Fruit fly (Drosophila melanogaster): ENCODE measurements around the gene cv.
A peak's percentile ranks its signal among the peaks of the same experiment; 100 is the strongest.

Gene cv

dm6 chrX:5715455-5716227, 25.8 kb downstream of the cv start:
- TF ChIP-seq CG8478 (optimal IDR thresholded peaks at IDR 0.05): no peak
- TF ChIP-seq CTCF (optimal IDR thresholded peaks at IDR 0.05): no peak

- no peak for TF ChIP-seq CG8478 (optimal IDR thresholded peaks at IDR 0.05)
- no peak for TF ChIP-seq CTCF (optimal IDR thresholded peaks at IDR 0.05)
Measured at dm6 chrX:5717741-5718475, 28.1 kb downstream of the cv start, which contains the start of gene CG33080. TSS of gene CG33080 (minus strand) at chrX:5717778.

- TF ChIP-seq CG8478 (optimal IDR thresholded peaks at IDR 0.05) (no peak), CTCF (optimal IDR thresholded peaks at IDR 0.05) (no peak)
Measured at dm6 chrX:5718476-5719012, 28.7 kb downstream of the cv start.

dm6 chrX:5723577-5723976, 33.8 kb downstream of the cv start:
- TF ChIP-seq CG8478 (optimal IDR thresholded peaks at IDR 0.05): no peak
- TF ChIP-seq CTCF (optimal IDR thresholded peaks at IDR 0.05): no peak

- no peak for TF ChIP-seq CTCF (optimal IDR thresholded peaks at IDR 0.05)
- TF ChIP-seq CG8478 (optimal IDR thresholded peaks at IDR 0.05): no peak
Measured at dm6 chrX:5724151-5724699, 34.4 kb downstream of the cv start.

- TF ChIP-seq CG8478 (optimal IDR thresholded peaks at IDR 0.05) (no peak), CTCF (optimal IDR thresholded peaks at IDR 0.05) (no peak)
Measured at dm6 chrX:5724744-5725185, 35.0 kb downstream of the cv start.

- no peak for TF ChIP-seq CG8478 (optimal IDR thresholded peaks at IDR 0.05)
- no peak for TF ChIP-seq CTCF (optimal IDR thresholded peaks at IDR 0.05)
Measured at dm6 chrX:5732440-5732839, 42.6 kb downstream of the cv start, which contains the start of gene CG15773. TSS of gene CG15773 (plus strand) at chrX:5732740.

- TF ChIP-seq CTCF (optimal IDR thresholded peaks at IDR 0.05) (no peak), CG8478 (optimal IDR thresholded peaks at IDR 0.05) (no peak)
Measured at dm6 chrX:5735268-5735941, 45.6 kb downstream of the cv start.

dm6 chrX:5737157-5737556, 47.4 kb downstream of the cv start:
- TF ChIP-seq CTCF (optimal IDR thresholded peaks at IDR 0.05): no peak
- TF ChIP-seq CG8478 (optimal IDR thresholded peaks at IDR 0.05): no peak

- TF ChIP-seq CG8478 (optimal IDR thresholded peaks at IDR 0.05) (no peak), CTCF (optimal IDR thresholded peaks at IDR 0.05) (peak; percentile 29 to 45)
Measured at dm6 chrX:5737676-5738220, 47.9 kb downstream of the cv start, which contains the start of gene Snx27. TSS of gene Snx27 (minus strand) at chrX:5738031.

dm6 chrX:5741625-5742024, 51.8 kb downstream of the cv start:
- TF ChIP-seq CG8478 (optimal IDR thresholded peaks at IDR 0.05) (no peak), CTCF (optimal IDR thresholded peaks at IDR 0.05) (no peak)
